Worm (Caenorhabditis elegans) whole organism, midembryonic: ENCODE data around the gene srp-3.

ENCODE experiments used
- T22C8.4 ChIP-seq: fragments of 200-800 bp; sonication (Bioruptor generic); IDR thresholded peaks from 2 replicates; pipeline ENCODE4 v1.3.6; 2022; ENCODE audit warnings: missing genetic modification characterization, missing compliant biosample characterization
- cog-1 ChIP-seq: sonication (generic microtip); optimal IDR thresholded peaks from 2 replicates; lab custom pipeline; 2016; ENCODE audit warnings: missing genetic modification characterization, missing compliant biosample characterization
- flt-1 ChIP-seq: fragments of 200-800 bp; sonication (Bioruptor generic); IDR thresholded peaks from 2 replicates; pipeline ENCODE4 v1.3.6; 2022; ENCODE audit warnings: missing genetic modification characterization, missing compliant biosample characterization
- klf-2 ChIP-seq: fragments of 200-800 bp; sonication (Bioruptor generic); conservative IDR thresholded peaks from 2 replicates; pipeline ENCODE4 v1.3.6; 2022; ENCODE audit warnings: missing genetic modification reagents, missing genetic modification characterization, missing compliant biosample characterization
- med-1 ChIP-seq: sonication (generic microtip); optimal IDR thresholded peaks from 2 replicates; lab custom pipeline; 2017; ENCODE audit warnings: missing genetic modification characterization, mild to moderate bottlenecking, missing compliant biosample characterization, antibody characterized with exemption, missing genetic modification reagents; ENCODE audit not compliant: insufficient read depth
- ref-1 ChIP-seq: fragments of 200-800 bp; sonication (Bioruptor generic); conservative IDR thresholded peaks from 2 replicates; pipeline ENCODE4 v1.3.6; 2022; ENCODE audit warnings: missing genetic modification reagents, missing genetic modification characterization, missing compliant biosample characterization
- tab-1 ChIP-seq: fragments of 200-800 bp; sonication (Bioruptor generic); IDR thresholded peaks from 2 replicates; pipeline ENCODE4 v1.3.6; 2022; ENCODE audit warnings: missing genetic modification characterization, missing compliant biosample characterization
- ztf-23 ChIP-seq: fragments of 200-800 bp; sonication (Bioruptor generic); IDR thresholded peaks from 2 replicates; pipeline ENCODE4 v1.3.6; 2022; ENCODE audit warnings: missing genetic modification reagents, missing genetic modification characterization, missing compliant biosample characterization
- ztf-29 ChIP-seq: fragments of 200-800 bp; sonication (Bioruptor generic); IDR thresholded peaks from 2 replicates; pipeline ENCODE4 v1.3.6; 2022; ENCODE audit warnings: missing genetic modification reagents, missing genetic modification characterization, missing compliant biosample characterization

ce11 chrV:1864997-1865396 lies 43.6 kb upstream of the srp-3 start:
- no peak for TF ChIP-seq T22C8.4
- TF ChIP-seq ztf-29 = no peak
- no peak for TF ChIP-seq ztf-23 (GFP tag; lab: Robert Waterston, UW)
- TF ChIP-seq med-1 (GFP tag; lab: Kevin White, UChicago) = no peak
- TF ChIP-seq klf-2 (GFP tag; lab: Robert Waterston, UW) = no peak
- TF ChIP-seq flt-1 (GFP tag; lab: Robert Waterston, UW) = no peak
- no peak for TF ChIP-seq tab-1
- TF ChIP-seq cog-1 (tag; lab: Kevin White, UChicago) = no peak
- no peak for TF ChIP-seq ref-1 (GFP tag; lab: Robert Waterston, UW)
